Worm (Caenorhabditis elegans) whole organism, dauer: ENCODE data around the gene col-162.

Experiments used
- unc-62 ChIP-seq: sonication (generic microtip); optimal IDR thresholded peaks from 2 replicates; lab custom pipeline; 2017; ENCODE audit warnings: missing biosample characterization, missing genetic modification reagents, missing genetic modification characterization

The col-162 gene

DNA sequence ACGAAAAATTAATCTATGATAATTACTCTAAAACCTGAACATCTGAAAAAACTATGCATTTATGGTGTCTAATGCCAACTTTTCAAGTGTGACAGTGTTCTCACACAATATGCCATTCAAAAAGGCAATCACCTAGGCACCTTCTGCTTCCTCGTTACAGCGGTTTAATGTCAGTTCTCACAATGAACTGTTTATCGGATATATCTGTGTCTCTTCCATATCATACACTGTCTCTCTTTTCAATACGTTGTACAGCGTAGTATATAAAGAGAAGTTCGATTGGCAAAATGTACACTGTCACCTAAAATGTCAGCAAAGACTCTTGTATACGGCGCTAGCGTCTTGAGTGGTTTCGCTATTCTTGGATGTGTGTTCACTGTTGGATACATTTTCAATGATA is at the start of gene col-162:
TSS of gene col-162 (plus strand) at position 301 of the 400 bp plus-strand sequence.
- TF ChIP-seq unc-62 (GFP tag; lab: Kevin White, UChicago) = no peak

ce11 chrV:13393333-13393803 is 48.4 kb upstream of the col-162 start:
- no peak for TF ChIP-seq unc-62 (GFP tag; lab: Kevin White, UChicago)

DNA sequence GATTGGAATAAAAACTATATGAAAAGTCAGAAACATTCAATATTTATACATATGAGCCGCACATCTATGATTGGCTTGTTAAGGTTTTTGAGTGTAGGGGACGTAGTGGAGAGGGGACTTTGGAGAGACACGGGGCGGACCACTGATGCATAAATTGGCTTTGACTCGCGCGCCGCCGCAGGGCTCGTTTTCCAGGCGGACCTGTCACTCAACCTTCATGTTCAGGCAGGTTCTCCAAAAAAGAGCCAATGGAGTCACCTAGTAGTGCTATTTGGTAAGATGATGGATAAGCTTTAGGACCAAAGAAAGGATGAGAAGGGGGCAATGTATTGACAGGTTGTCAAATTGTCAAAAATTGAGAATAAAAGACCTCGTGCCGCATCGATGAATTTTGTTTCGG is 46.8 kb upstream of the col-162 start:
- TF ChIP-seq unc-62 (GFP tag; lab: Kevin White, UChicago) = no peak

- TF ChIP-seq unc-62 (GFP tag; lab: Kevin White, UChicago) = no peak
Measured at ce11 chrV:13396426-13396825, 45.3 kb upstream of the col-162 start.

ce11 chrV:13401669-13402068 is 40.1 kb upstream of the col-162 start:
- TF ChIP-seq unc-62 (GFP tag; lab: Kevin White, UChicago) = no peak

ce11 chrV:13402524-13402923 is 39.2 kb upstream of the col-162 start:
- TF ChIP-seq unc-62 (GFP tag; lab: Kevin White, UChicago) = no peak

DNA sequence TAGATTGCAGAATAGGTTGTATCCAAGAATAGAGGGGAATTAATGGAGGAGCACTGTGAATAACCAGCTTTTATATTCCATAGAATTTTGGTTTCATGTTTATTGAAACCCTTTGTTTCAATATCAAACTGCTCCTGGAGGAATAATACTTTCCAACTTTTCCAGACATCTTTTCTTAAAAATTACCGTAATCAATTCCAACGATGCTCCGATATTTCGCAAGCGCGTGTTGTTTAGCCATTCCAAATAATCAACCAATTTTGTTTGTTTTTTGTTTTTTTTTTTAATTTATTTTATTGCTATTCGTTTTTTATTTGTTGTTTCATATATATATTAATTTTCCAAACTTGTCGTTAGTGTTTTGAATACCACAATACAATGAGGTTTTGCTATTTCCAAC is 35.7 kb upstream of the col-162 start, which contains the start of gene cutl-1:
TSS of gene cutl-1 (minus strand) at position 83 of the 400 bp plus-strand sequence.
- no peak for TF ChIP-seq unc-62 (GFP tag; lab: Kevin White, UChicago)

- no peak for TF ChIP-seq unc-62 (GFP tag; lab: Kevin White, UChicago)
Measured at ce11 chrV:13406511-13406910, 35.2 kb upstream of the col-162 start, which contains the start of gene F53F1.2. TSS of gene F53F1.2 (plus strand) at chrV:13406816.

- no peak for TF ChIP-seq unc-62 (GFP tag; lab: Kevin White, UChicago)
Measured at ce11 chrV:13407913-13408312, 33.8 kb upstream of the col-162 start, which contains the start of gene F53F1.3. TSS of gene F53F1.3 (plus strand) at chrV:13408242.

DNA sequence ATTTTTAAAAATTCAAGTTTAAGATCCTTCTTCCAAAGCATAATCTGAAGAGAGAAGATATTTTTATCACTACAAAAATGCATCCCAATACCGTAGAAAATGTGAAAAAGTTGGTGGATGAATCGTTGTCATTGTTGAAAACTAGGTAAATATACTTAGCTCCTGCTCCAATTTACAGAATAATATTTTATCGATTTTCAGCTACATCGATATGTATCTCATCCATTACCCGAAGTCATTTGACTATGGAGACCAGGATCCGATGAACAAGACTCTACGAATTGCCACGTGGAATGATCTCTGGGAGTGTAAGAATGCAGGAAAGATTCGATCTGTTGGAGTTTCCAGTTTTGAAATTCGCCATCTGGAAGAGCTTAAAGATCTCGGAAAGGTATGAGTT is 33.3 kb upstream of the col-162 start:
- TF ChIP-seq unc-62 (GFP tag; lab: Kevin White, UChicago) = no peak

ce11 chrV:13409089-13409488 is 32.7 kb upstream of the col-162 start:
- no peak for TF ChIP-seq unc-62 (GFP tag; lab: Kevin White, UChicago)

DNA sequence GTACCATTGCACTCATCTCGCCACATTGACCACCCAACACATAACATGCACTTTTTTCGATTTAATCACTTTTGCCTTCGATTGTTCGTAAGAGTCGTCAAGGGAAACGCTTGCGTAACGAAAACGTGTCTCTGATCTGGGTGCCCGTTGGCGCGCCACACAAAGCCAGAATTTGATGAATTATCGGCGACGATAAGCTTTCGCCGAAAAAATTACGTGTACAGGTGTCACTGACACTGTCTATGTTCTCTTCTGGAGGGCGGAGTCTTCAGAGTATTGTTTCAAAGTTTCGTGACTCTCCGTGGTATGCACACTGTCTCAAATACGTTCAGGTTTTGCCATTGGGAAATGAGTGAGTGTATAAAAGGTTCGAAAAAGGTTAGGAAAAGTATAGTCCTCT is 31.1 kb upstream of the col-162 start, which contains the start of gene F53F1.4:
TSS of gene F53F1.4 (plus strand) at position 390 of the 400 bp plus-strand sequence.
- no peak for TF ChIP-seq unc-62 (GFP tag; lab: Kevin White, UChicago)

DNA sequence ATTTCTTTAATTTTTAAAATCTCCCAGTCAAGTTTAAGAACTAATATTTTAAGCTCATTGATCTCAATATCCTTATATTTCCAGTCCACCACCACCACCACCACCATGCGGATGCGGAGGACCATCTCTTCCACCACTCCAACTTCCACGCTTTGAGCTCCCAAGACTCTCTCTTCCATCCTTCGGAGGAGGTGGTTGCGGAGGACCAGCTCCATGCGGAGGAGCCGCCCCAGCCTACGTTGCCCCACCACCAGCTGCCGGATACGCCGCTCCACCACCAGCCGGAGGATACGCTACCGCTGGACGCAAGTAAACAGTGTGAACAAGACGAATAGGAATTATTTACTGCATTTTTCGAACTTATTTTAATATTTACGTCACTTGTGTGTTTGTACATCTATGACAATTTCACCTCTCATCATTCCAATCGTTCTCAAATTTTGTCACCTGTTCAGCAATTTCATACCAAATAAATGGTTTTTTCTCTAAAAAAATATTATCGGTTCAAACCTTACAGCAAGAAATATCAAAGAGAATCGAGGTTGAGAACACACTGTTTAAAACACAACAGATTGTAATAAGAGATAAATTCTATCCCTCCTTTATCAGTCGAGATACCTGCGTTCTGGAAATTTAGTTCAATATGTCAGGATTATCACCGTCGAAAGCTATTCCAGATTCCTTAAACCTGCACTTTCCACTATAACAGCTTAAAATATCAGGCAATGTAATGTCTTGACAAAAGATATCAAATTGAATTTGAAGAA is 30.4 kb upstream of the col-162 start:
- no peak for TF ChIP-seq unc-62 (GFP tag; lab: Kevin White, UChicago)

- TF ChIP-seq unc-62 (GFP tag; lab: Kevin White, UChicago) = no peak
Measured at ce11 chrV:13411992-13412298, 29.8 kb upstream of the col-162 start.

DNA sequence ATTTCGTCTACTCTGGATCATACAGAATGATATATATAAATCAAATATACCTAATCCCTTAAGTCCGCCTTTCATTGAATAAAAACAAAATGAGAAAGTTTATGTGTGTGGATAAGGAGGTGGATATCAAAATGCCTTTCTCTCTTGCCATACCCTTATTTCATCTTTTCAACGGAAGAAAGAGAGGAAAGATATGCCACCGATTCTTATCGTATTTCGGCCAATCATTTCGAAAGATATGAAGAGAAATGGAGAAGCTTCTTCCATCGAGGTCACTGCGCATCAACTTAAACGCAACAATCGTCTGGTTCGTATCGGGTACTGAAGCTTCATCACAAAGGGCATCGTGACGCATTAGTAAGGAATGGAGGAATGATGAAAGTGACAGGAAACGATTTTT is 28.5 kb upstream of the col-162 start:
- no peak for TF ChIP-seq unc-62 (GFP tag; lab: Kevin White, UChicago)

- TF ChIP-seq unc-62 (GFP tag; lab: Kevin White, UChicago) = no peak
Measured at ce11 chrV:13414585-13414984, 27.2 kb upstream of the col-162 start, which contains the start of gene cut-2. TSS of gene cut-2 (plus strand) at chrV:13414949.

ce11 chrV:13415462-13415861 is 26.3 kb upstream of the col-162 start:
- no peak for TF ChIP-seq unc-62 (GFP tag; lab: Kevin White, UChicago)
